Worm (Caenorhabditis elegans) whole organism, L4 larva: ENCODE results near the gene C08F1.6.

Experiments
- F37D6.2 ChIP-seq: sonication (generic microtip); optimal IDR thresholded peaks from 2 replicates; lab custom pipeline; 2016; ENCODE audit warnings: mild to moderate bottlenecking, missing genetic modification characterization, missing compliant biosample characterization
- Y105C5A.15 ChIP-seq: fragments of 200-800 bp; sonication (Bioruptor generic); IDR thresholded peaks from 2 replicates; pipeline ENCODE4 v1.3.6; 2022; ENCODE audit warnings: missing genetic modification characterization, missing compliant biosample characterization
- Y5F2A.4 ChIP-seq: fragments of 200-800 bp; sonication (Bioruptor generic); optimal IDR thresholded peaks from 2 replicates; lab custom pipeline; 2018; ENCODE audit warnings: mild to moderate bottlenecking, missing genetic modification characterization, missing compliant biosample characterization
- aly-2 ChIP-seq: sonication (generic microtip); optimal IDR thresholded peaks from 2 replicates; lab custom pipeline; 2018; ENCODE audit warnings: missing biosample characterization, missing genetic modification characterization
- ama-1 ChIP-seq: fragments of 150-350 bp; optimal IDR thresholded peaks from 2 replicates; lab custom pipeline; 2014; ENCODE audit warnings: inconsistent platforms, mixed read lengths
- arid-1 ChIP-seq: fragments of 200-800 bp; sonication (Bioruptor generic); conservative IDR thresholded peaks from 2 replicates; pipeline ENCODE4 v1.3.6; 2022; ENCODE audit warnings: missing genetic modification reagents, missing genetic modification characterization, missing compliant biosample characterization
- attf-4 ChIP-seq: sonication (generic microtip); optimal IDR thresholded peaks from 3 replicates; lab custom pipeline; 2017; ENCODE audit warnings: missing biosample characterization, missing genetic modification characterization
- ceh-32 ChIP-seq: sonication (generic microtip); optimal IDR thresholded peaks from 2 replicates; lab custom pipeline; 2016; ENCODE audit warnings: mild to moderate bottlenecking, missing genetic modification characterization, missing compliant biosample characterization; ENCODE audit not compliant: poor library complexity
- ceh-62 ChIP-seq: sonication (generic microtip); optimal IDR thresholded peaks from 2 replicates; lab custom pipeline; 2017; ENCODE audit warnings: missing biosample characterization, missing genetic modification characterization
- ceh-82 ChIP-seq: sonication (generic microtip); optimal IDR thresholded peaks from 2 replicates; lab custom pipeline; 2017; ENCODE audit warnings: missing biosample characterization, missing genetic modification characterization
- ces-1 ChIP-seq: fragments of 150-350 bp; sonication (generic microtip); optimal IDR thresholded peaks from 4 replicates; lab custom pipeline; 2014; ENCODE audit warnings: missing biosample characterization, missing genetic modification reagents, missing genetic modification characterization
- cey-2 ChIP-seq: sonication (generic microtip); optimal IDR thresholded peaks from 3 replicates; lab custom pipeline; 2017; ENCODE audit warnings: missing genetic modification characterization, mild to moderate bottlenecking, missing compliant biosample characterization, antibody characterized with exemption, borderline replicate concordance; ENCODE audit not compliant: insufficient read depth
- daf-19 ChIP-seq: fragments of 200-800 bp; sonication (Bioruptor generic); conservative IDR thresholded peaks from 2 replicates; pipeline ENCODE4 v1.3.6; 2022; ENCODE audit warnings: missing genetic modification characterization, missing compliant biosample characterization
- dpl-1 ChIP-seq: fragments of 150-350 bp; optimal IDR thresholded peaks from 2 replicates; lab custom pipeline; 2014; ENCODE audit warnings: missing biosample characterization, missing genetic modification reagents, missing genetic modification characterization
- fkh-10 ChIP-seq: fragments of 150-350 bp; optimal IDR thresholded peaks from 2 replicates; lab custom pipeline; 2014; ENCODE audit warnings: missing biosample characterization, missing genetic modification reagents, missing genetic modification characterization
- fos-1 ChIP-seq: fragments of 150-350 bp; optimal IDR thresholded peaks from 2 replicates; lab custom pipeline; 2014; ENCODE audit warnings: missing biosample characterization, missing genetic modification characterization
- gei-8 ChIP-seq: fragments of 200-800 bp; sonication (Bioruptor generic); optimal IDR thresholded peaks from 2 replicates; lab custom pipeline; 2018; ENCODE audit warnings: mild to moderate bottlenecking, missing genetic modification characterization, missing compliant biosample characterization
- hif-1 ChIP-seq, 2 experiments: sonication (generic microtip); optimal IDR thresholded peaks; 2 replicates each; lab custom pipeline; 2016 to 2017; ENCODE audit warnings: missing compliant biosample characterization in 2 of 2, missing genetic modification characterization in 2 of 2, missing genetic modification reagents in 2 of 2, missing genotype in 2 of 2, mild to moderate bottlenecking in 1 of 2
- lin-13 ChIP-seq: fragments of 150-350 bp; optimal IDR thresholded peaks from 2 replicates; lab custom pipeline; 2014; ENCODE audit warnings: missing biosample characterization, missing genetic modification reagents, missing genetic modification characterization
- lin-29 ChIP-seq: fragments of 200-800 bp; sonication (Bioruptor generic); IDR thresholded peaks from 2 replicates; pipeline ENCODE4 v1.3.6; 2022; ENCODE audit warnings: missing genetic modification reagents, missing genetic modification characterization, missing compliant biosample characterization
- lsy-2 ChIP-seq, 2 experiments: fragments of 150-350 bp in 1 of 2; sonication (generic microtip) in 1 of 2; optimal IDR thresholded peaks; 2 replicates each; lab custom pipeline; 2014 to 2017; ENCODE audit warnings: missing biosample characterization in 2 of 2, missing genetic modification characterization in 2 of 2
- madf-9 ChIP-seq: fragments of 200-800 bp; sonication (Bioruptor generic); conservative IDR thresholded peaks from 2 replicates; pipeline ENCODE4 v1.3.6; 2022; ENCODE audit warnings: missing genetic modification reagents, missing genetic modification characterization, missing compliant biosample characterization
- nhr-11 ChIP-seq: fragments of 150-350 bp; optimal IDR thresholded peaks from 2 replicates; lab custom pipeline; 2014; ENCODE audit warnings: missing biosample characterization, missing genetic modification characterization
- nhr-237 ChIP-seq: sonication (generic microtip); optimal IDR thresholded peaks from 2 replicates; lab custom pipeline; 2017; ENCODE audit warnings: missing biosample characterization, missing genetic modification characterization
- nhr-25 ChIP-seq: sonication (generic microtip); optimal IDR thresholded peaks from 2 replicates; lab custom pipeline; 2017; ENCODE audit warnings: missing genetic modification characterization, mild to moderate bottlenecking, missing compliant biosample characterization, antibody characterized with exemption, moderate library complexity, borderline replicate concordance; ENCODE audit not compliant: insufficient read depth
- nhr-41 ChIP-seq: fragments of 200-800 bp; sonication (Bioruptor generic); IDR thresholded peaks from 2 replicates; pipeline ENCODE4 v1.3.6; 2022; ENCODE audit warnings: missing genetic modification reagents, missing genetic modification characterization, missing compliant biosample characterization
- nhr-77 ChIP-seq: fragments of 150-350 bp; optimal IDR thresholded peaks from 2 replicates; lab custom pipeline; 2014; ENCODE audit warnings: missing biosample characterization, missing genetic modification characterization
- saeg-2 ChIP-seq: fragments of 200-800 bp; sonication (Bioruptor generic); IDR thresholded peaks from 2 replicates; pipeline ENCODE4 v1.3.6; 2022; ENCODE audit warnings: missing genetic modification reagents, missing genetic modification characterization, missing compliant biosample characterization
- skn-1 ChIP-seq: fragments of 150-350 bp; optimal IDR thresholded peaks from 2 replicates; lab custom pipeline; 2014; ENCODE audit warnings: missing biosample characterization, missing genetic modification characterization
- snpc-1.2 ChIP-seq: fragments of 200-800 bp; sonication (Bioruptor generic); IDR thresholded peaks from 2 replicates; pipeline ENCODE4 v1.3.6; 2022; ENCODE audit warnings: missing genetic modification reagents, missing genetic modification characterization, missing compliant biosample characterization
- snpc-4 ChIP-seq: fragments of 150-350 bp; optimal IDR thresholded peaks from 2 replicates; lab custom pipeline; 2014; ENCODE audit warnings: missing biosample characterization, missing genetic modification characterization
- ztf-11 ChIP-seq: fragments of 150-350 bp; optimal IDR thresholded peaks from 2 replicates; lab custom pipeline; 2014; ENCODE audit warnings: missing biosample characterization, missing genetic modification characterization

The C08F1.6 gene

DNA sequence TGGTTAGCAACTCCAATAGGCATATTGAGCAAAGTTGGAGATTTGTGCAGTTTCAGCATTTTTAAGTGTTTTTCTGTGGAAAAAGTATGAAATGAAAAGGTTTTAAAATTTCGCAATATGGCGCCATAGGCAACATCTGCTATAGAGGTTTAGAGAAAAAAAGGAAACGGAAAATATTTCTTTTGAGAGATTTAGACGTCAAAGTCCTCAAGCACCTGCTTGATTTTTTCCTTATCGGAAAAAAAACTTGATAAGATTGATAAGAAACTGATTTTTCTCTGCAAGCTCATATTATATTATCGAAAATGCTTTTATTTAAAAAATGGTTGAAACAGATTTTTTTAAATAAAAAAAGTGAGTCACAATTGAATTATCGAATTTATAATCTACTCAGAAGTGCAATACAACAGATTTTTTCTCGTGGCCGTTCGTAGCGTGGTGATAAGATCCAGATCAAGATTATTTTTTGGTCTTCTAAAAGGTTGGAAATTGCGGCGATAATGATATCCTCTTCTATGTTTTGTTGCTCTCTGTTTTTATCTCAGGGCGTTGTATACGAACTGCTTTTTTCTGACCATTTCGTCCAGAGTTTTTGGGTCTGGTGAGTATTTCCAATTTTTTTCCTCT, 32.1 kb upstream of the C08F1.6 start, which contains the start of gene fbxc-19 (continued):
- no peak for TF ChIP-seq cey-2 (tag; lab: Kevin White, UChicago)
- TF ChIP-seq ceh-32: no peak
- TF ChIP-seq madf-9 (GFP tag; lab: Robert Waterston, UW): no peak
- no peak for TF ChIP-seq fkh-10 (GFP tag; lab: Kevin White, UChicago)
- TF ChIP-seq nhr-11: no peak
- no peak for TF ChIP-seq ama-1 (lab: Kevin White, UChicago)

DNA sequence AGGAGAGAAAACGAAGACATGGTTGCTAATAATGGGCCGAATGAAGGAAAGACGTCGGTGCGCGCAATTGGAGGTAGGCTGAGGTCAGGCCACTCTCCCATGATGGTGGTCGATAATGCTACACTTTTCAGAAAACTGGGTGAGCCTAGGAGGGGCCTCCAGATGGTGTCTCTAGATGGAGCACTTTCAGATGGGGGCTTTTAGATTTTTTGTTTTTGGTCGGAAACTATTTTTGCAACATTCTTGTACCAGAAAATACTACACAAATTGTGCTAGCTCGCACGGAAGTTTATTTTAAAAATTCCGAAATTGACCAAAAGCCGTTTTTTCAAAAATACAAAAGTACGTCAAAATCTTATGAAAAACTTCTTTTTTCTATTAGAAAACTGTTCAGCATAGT, 30.3 kb upstream of the C08F1.6 start, which contains the start of gene fbxb-10:
fbxb-10 (minus strand) TSS at position 101 of the 400 bp plus-strand sequence.
- 0 out of 2 replicates have a peak, but pooled peaks have one; percentile 9 for TF ChIP-seq arid-1 (GFP tag; lab: Robert Waterston, UW)
- no peak for TF ChIP-seq aly-2 (tag; lab: Kevin White, UChicago)
- TF ChIP-seq, all 104 proteins: peak for 1

DNA sequence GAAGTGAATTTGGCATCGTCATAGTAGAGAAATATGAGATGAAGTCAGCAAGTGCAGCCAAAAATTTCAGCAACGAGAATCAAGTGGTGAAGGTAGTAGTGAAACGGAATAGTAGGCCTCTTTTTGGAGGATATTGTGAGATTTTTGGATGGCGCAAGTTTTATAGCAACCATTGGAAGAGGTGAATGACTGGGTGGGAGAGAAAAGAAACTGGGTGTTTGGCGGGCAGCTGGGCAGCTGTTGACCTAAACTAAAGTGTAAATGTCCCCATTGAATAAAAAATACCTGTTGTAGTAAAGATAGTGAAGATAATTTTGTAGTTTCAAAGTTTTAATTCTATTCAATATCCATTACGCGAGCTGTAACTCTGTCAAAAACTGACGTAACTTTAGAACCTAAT, 28.1 kb upstream of the C08F1.6 start:
- TF ChIP-seq fos-1 (tag; lab: Kevin White, UChicago) (no peak), skn-1 (tag; lab: Kevin White, UChicago) (no peak), dpl-1 (GFP tag; lab: Kevin White, UChicago) (no peak), snpc-1.2 (GFP tag; lab: Robert Waterston, UW) (no peak), nhr-41 (GFP tag; lab: Robert Waterston, UW) (no peak), nhr-237 (tag; lab: Kevin White, UChicago) (no peak)

DNA sequence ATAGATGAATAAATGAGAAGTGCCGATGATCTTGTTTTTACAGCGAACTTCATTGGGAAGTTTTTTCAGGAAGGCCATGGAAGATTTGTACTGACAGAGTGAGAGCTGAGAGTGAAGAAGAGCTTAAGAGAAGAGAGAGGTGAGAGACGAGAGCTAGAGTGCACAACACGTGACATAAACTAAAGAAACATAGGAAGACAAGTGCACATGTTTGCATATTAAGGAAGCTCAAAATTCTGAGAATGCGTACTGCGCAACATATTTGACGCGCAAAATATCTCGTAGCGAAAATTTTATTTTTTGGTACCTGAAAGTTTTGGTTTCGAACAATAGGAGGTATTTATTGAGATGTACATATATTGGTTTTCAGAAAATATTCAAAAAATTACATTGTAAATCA, 20.2 kb upstream of the C08F1.6 start, which contains the start of gene C08F1.8:
C08F1.8 (minus strand) TSS at position 101 of the 400 bp plus-strand sequence.
- TF ChIP-seq ztf-11 (no peak), attf-4 (tag; lab: Kevin White, UChicago) (no peak), lin-29 (GFP tag; lab: Robert Waterston, UW) (no peak), ceh-32 (no peak), ceh-62 (no peak), lsy-2 (tag; optimal IDR thresholded peaks at IDR 0.05; lab: Kevin White, UChicago) (no peak)
- TF ChIP-seq, all 104 proteins: peak for 0

DNA sequence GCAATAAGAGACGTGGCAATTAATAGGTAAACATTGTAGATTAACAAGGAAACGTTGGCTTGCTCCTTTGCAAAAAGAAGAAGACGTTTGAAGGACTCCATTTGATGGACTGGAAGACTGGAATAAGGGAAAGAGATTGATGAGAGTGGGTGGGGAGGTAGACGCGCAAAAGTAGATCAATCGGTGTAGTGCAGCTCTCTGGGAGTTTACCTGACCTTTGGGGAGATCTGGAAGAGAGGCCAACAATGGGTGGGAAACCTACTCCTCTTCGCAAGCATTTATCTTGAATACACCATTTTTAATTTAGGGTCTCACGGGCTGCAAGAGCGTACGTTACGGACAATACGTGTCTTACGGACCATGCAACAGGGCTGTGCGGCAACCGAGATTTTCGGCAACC, 18.4 kb upstream of the C08F1.6 start, which contains the start of gene C08F1.12:
C08F1.12 (minus strand) TSS at position 101 of the 400 bp plus-strand sequence.
- TF ChIP-seq snpc-4 (no peak), lin-13 (GFP tag; lab: Kevin White, UChicago) (no peak), gei-8 (GFP tag; lab: Kevin White, UChicago) (no peak), nhr-25 (tag; lab: Kevin White, UChicago) (no peak), Y5F2A.4 (GFP tag; lab: Kevin White, UChicago) (no peak), ces-1 (GFP tag; lab: Kevin White, UChicago) (no peak), fos-1 (tag; lab: Kevin White, UChicago) (no peak), ceh-82 (no peak), daf-19 (GFP tag; lab: Robert Waterston, UW) (no peak), nhr-77 (tag; lab: Kevin White, UChicago) (no peak), Y105C5A.15 (GFP tag; lab: Robert Waterston, UW) (no peak), saeg-2 (no peak), F37D6.2 (tag; lab: Kevin White, UChicago) (no peak), hif-1 (tag; optimal IDR thresholded peaks at IDR 0.05; lab: Kevin White, UChicago) (no peak)
